Fruit fly (Drosophila melanogaster): ENCODE data around the gene CG2975.
A peak's percentile ranks its signal among the peaks of the same experiment; 100 is the strongest.

Gene CG2975

dm6 chr2L:2878859-2879258 lies 38.9 kb downstream of the CG2975 start, which contains the start of gene RabGGTb (continued):
- peak; percentile 61 for TF ChIP-seq zfh2 (GFP tag; optimal IDR thresholded peaks at IDR 0.05)
- no peak for TF ChIP-seq CG15011 (GFP tag; optimal IDR thresholded peaks at IDR 0.05)
- peak; percentile 59; the same call in 1 of the 2 replicates for TF ChIP-seq CG4404 (GFP tag; IDR thresholded peaks at IDR 0.05)
- no peak for TF ChIP-seq CG17612 (GFP tag; IDR thresholded peaks at IDR 0.05)
- peak; percentile 6 for TF ChIP-seq CG8089 (GFP tag; optimal IDR thresholded peaks at IDR 0.05)
- no peak for TF ChIP-seq grn (GFP tag; optimal IDR thresholded peaks at IDR 0.05)
- TF ChIP-seq Hr51 (GFP tag; optimal IDR thresholded peaks at IDR 0.05), result peak; percentile 68 to 75
- TF ChIP-seq al (GFP tag; IDR thresholded peaks at IDR 0.05), result peak; percentile 59
- peak; percentile 92 for TF ChIP-seq row (GFP tag; IDR thresholded peaks at IDR 0.05)
- peak; percentile 20 for TF ChIP-seq NC2α (GFP tag; optimal IDR thresholded peaks at IDR 0.05)
- TF ChIP-seq kni (GFP tag; optimal IDR thresholded peaks at IDR 0.05), result peak; percentile 4
- TF ChIP-seq H15 (GFP tag; IDR thresholded peaks at IDR 0.05), result peak; percentile 73; the same call in 2 of the 3 replicates
- TF ChIP-seq Xrp1 (GFP tag; IDR thresholded peaks at IDR 0.05), result peak; percentile 76
- peak; percentile 67 for TF ChIP-seq Ada2b (GFP tag; IDR thresholded peaks at IDR 0.05)
- no peak for TF ChIP-seq inv (GFP tag; IDR thresholded peaks at IDR 0.05; ENCODE audit: partially characterized antibody)
- TF ChIP-seq C15 (GFP tag; IDR thresholded peaks at IDR 0.05), result no peak
- peak; percentile 46 for TF ChIP-seq unpg (GFP tag; optimal IDR thresholded peaks at IDR 0.05)
- TF ChIP-seq tio (GFP tag; optimal IDR thresholded peaks at IDR 0.05), result no peak
- TF ChIP-seq gt (GFP tag; IDR thresholded peaks at IDR 0.05), result no peak
- no peak for TF ChIP-seq Doc2 (GFP tag; IDR thresholded peaks at IDR 0.05)
- TF ChIP-seq CG10267 (tag; optimal IDR thresholded peaks at IDR 0.05), result peak; percentile 41
- peak; percentile 28 for TF ChIP-seq chn (GFP tag; optimal IDR thresholded peaks at IDR 0.05)
- TF ChIP-seq BtbVII (GFP tag; optimal IDR thresholded peaks at IDR 0.05), result peak; percentile 27
- peak; percentile 41 for TF ChIP-seq scrt (GFP tag; optimal IDR thresholded peaks at IDR 0.05)
- TF ChIP-seq Ets65A (GFP tag), result peak; percentile 77
- peak; percentile 9 for TF ChIP-seq Deaf1 (tag; optimal IDR thresholded peaks at IDR 0.05)
- TF ChIP-seq CG12659 (GFP tag; optimal IDR thresholded peaks at IDR 0.05), result peak; percentile 46
- no peak for TF ChIP-seq twi (tag; optimal IDR thresholded peaks at IDR 0.05)
- no peak for TF ChIP-seq Oaz (GFP tag; IDR thresholded peaks at IDR 0.05)
- peak; percentile 56 for TF ChIP-seq Xbp1 (GFP tag; optimal IDR thresholded peaks at IDR 0.05)
- peak; percentile 66; the same call in 2 of the 3 replicates for TF ChIP-seq Mrtf (GFP tag; IDR thresholded peaks at IDR 0.05)
- TF ChIP-seq ATbp (GFP tag; optimal IDR thresholded peaks at IDR 0.05), result peak; percentile 17
- TF ChIP-seq CG30431 (GFP tag; optimal IDR thresholded peaks at IDR 0.05), result no peak
- peak; percentile 41 for TF ChIP-seq Dref (GFP tag; IDR thresholded peaks at IDR 0.05)
- TF ChIP-seq Rfx (GFP tag; IDR thresholded peaks at IDR 0.05), result peak; percentile 92
- peak; percentile 51 for TF ChIP-seq Atf-2 (GFP tag; optimal IDR thresholded peaks at IDR 0.05)
- peak; percentile 64 for TF ChIP-seq B-H1 (GFP tag; IDR thresholded peaks at IDR 0.05)
- no peak for TF ChIP-seq z (GFP tag; IDR thresholded peaks at IDR 0.05)
- peak; percentile 43 for TF ChIP-seq en (GFP tag; optimal IDR thresholded peaks at IDR 0.05)
- no peak for TF ChIP-seq dimm (GFP tag; IDR thresholded peaks at IDR 0.05)
- TF ChIP-seq CG5245 (GFP tag; optimal IDR thresholded peaks at IDR 0.05), result no peak
- peak; percentile 8 for TF ChIP-seq CG2202 (tag; optimal IDR thresholded peaks at IDR 0.05)
- peak; percentile 88 for TF ChIP-seq sens (GFP tag)
- TF ChIP-seq lov (optimal IDR thresholded peaks at IDR 0.05), result no peak
- TF ChIP-seq lov (GFP tag; IDR thresholded peaks at IDR 0.05), result 0 out of 3 replicates have a peak, but pooled peaks have one; percentile 25
- TF ChIP-seq CG7556 (GFP tag; optimal IDR thresholded peaks at IDR 0.05), result peak; percentile 59
- TF ChIP-seq Sry-β (GFP tag; optimal IDR thresholded peaks at IDR 0.05), result no peak
- TF ChIP-seq cato (GFP tag; optimal IDR thresholded peaks at IDR 0.05; ENCODE audit: borderline replicate concordance), result no peak
- TF ChIP-seq nom (GFP tag; optimal IDR thresholded peaks at IDR 0.05), result peak; percentile 26
- no peak for TF ChIP-seq CG7357 (GFP tag; IDR thresholded peaks at IDR 0.05)
- no peak for TF ChIP-seq trh (GFP tag; optimal IDR thresholded peaks at IDR 0.05)
- peak; percentile 85 for TF ChIP-seq CG34422 (GFP tag; IDR thresholded peaks at IDR 0.05)

All from whole organism, embryonic.